Worm (Caenorhabditis elegans) whole organism, L4/young adult: Measurements from ENCODE around the gene D2045.9.

Experiments
- W03F9.2 ChIP-seq: fragments of 150-350 bp; optimal IDR thresholded peaks from 2 replicates; lab custom pipeline; 2014; ENCODE audit warnings: missing biosample characterization, missing genetic modification characterization
- dao-5 ChIP-seq: sonication (generic microtip); optimal IDR thresholded peaks from 2 replicates; lab custom pipeline; 2016; ENCODE audit warnings: missing genotype, missing genetic modification characterization, moderate library complexity, missing compliant biosample characterization
- him-1 ChIP-seq: sonication (generic microtip); optimal IDR thresholded peaks from 2 replicates; lab custom pipeline; 2016; ENCODE audit warnings: missing genotype, missing genetic modification reagents, missing genetic modification characterization, missing compliant biosample characterization

The D2045.9 gene

ce11 chrIII:10518884-10519283, 43.8 kb downstream of the D2045.9 start:
- TF ChIP-seq dao-5 (tag; lab: Kevin White, UChicago), result no peak
- TF ChIP-seq W03F9.2 (tag; lab: Kevin White, UChicago), result no peak
- no peak for TF ChIP-seq him-1

- TF ChIP-seq him-1, result no peak
- TF ChIP-seq W03F9.2 (tag; lab: Kevin White, UChicago), result no peak
- TF ChIP-seq dao-5 (tag; lab: Kevin White, UChicago), result no peak
Measured at ce11 chrIII:10519615-10520014, 44.6 kb downstream of the D2045.9 start.

ce11 chrIII:10520523-10520922, 45.5 kb downstream of the D2045.9 start, which contains the start of gene unc-49:
TSS of gene unc-49 (plus strand) at chrIII:10520762.
- TF ChIP-seq dao-5 (tag; lab: Kevin White, UChicago) (no peak), him-1 (no peak), W03F9.2 (tag; lab: Kevin White, UChicago) (no peak)

- TF ChIP-seq W03F9.2 (tag; lab: Kevin White, UChicago), result no peak
- no peak for TF ChIP-seq him-1
- no peak for TF ChIP-seq dao-5 (tag; lab: Kevin White, UChicago)
Measured at ce11 chrIII:10521219-10521618, 46.2 kb downstream of the D2045.9 start.

- TF ChIP-seq him-1 (no peak), W03F9.2 (tag; lab: Kevin White, UChicago) (no peak), dao-5 (tag; lab: Kevin White, UChicago) (no peak)
Measured at ce11 chrIII:10523025-10523424, 48.0 kb downstream of the D2045.9 start.

- no peak for TF ChIP-seq him-1
- TF ChIP-seq W03F9.2 (tag; lab: Kevin White, UChicago), result no peak
- no peak for TF ChIP-seq dao-5 (tag; lab: Kevin White, UChicago)
Measured at ce11 chrIII:10524823-10525222, 49.8 kb downstream of the D2045.9 start.

- TF ChIP-seq him-1 (no peak), W03F9.2 (tag; lab: Kevin White, UChicago) (no peak), dao-5 (tag; lab: Kevin White, UChicago) (no peak)
Measured at ce11 chrIII:10525927-10526326, 50.9 kb downstream of the D2045.9 start.

- TF ChIP-seq dao-5 (tag; lab: Kevin White, UChicago), result no peak
- no peak for TF ChIP-seq W03F9.2 (tag; lab: Kevin White, UChicago)
- TF ChIP-seq him-1, result no peak
Measured at ce11 chrIII:10527446-10527845, 52.4 kb downstream of the D2045.9 start.
